Fruit fly (Drosophila melanogaster): Measurements from ENCODE around the gene gudu.

gudu gene

DNA sequence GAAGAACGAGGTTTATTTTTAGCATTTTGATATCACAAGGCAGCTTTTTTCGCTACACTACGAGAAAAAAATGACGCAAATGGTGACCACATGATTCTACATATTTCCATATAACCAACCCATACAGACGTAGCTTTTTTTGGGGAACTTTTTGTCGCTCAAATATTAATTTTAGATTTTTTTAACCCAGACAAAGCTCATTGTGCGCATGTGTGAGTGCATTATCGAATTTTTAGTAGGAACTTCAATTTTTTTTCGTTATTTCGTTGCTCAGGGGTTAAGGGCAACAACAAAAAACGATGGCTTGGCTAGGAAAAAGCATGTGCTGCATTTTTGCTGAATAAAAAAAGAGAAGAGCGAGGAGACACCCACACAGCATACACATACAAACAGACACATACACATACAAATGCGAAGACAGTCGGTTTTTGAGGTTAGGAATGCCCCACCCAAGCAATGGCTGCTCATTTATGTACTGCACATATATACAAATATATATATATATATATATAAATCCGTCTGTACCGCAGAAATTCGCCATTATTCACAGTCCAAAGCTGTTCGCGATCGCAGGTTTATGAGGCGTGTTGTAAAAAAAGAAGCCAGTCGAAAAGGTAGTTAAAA, 36.1 kb downstream of the gudu start (continued):
- TF ChIP-seq CG3919 (GFP tag; optimal IDR thresholded peaks at IDR 0.05) (peak; percentile 13), dsx (GFP tag; optimal IDR thresholded peaks at IDR 0.05; ENCODE audit: poor library complexity, severe bottlenecking) (no peak), dac (GFP tag; optimal IDR thresholded peaks at IDR 0.05) (peak; percentile 29), lz (GFP tag; optimal IDR thresholded peaks at IDR 0.05) (peak; percentile 50), Eip93F (GFP tag; optimal IDR thresholded peaks at IDR 0.05) (no peak), CG6163 (GFP tag; IDR thresholded peaks at IDR 0.05) (peak; percentile 57), Sox14 (GFP tag; optimal IDR thresholded peaks at IDR 0.05) (peak; percentile 71), cyc (GFP tag; optimal IDR thresholded peaks at IDR 0.05) (peak; percentile 35), topi (GFP tag; optimal IDR thresholded peaks at IDR 0.05) (peak; percentile 42), esn (GFP tag; optimal IDR thresholded peaks at IDR 0.05) (peak; percentile 1), CG8319 (GFP tag; optimal IDR thresholded peaks at IDR 0.05) (peak; percentile 4), Sox15 (GFP tag; optimal IDR thresholded peaks at IDR 0.05) (peak; percentile 31), CG32006 (GFP tag; optimal IDR thresholded peaks at IDR 0.05) (peak; percentile 75), CG7368 (GFP tag; optimal IDR thresholded peaks at IDR 0.05) (no peak), CG6792 (GFP tag; optimal IDR thresholded peaks at IDR 0.05) (peak; percentile 36), CG11902 (GFP tag; optimal IDR thresholded peaks at IDR 0.05) (no peak), fkh (GFP tag; optimal IDR thresholded peaks at IDR 0.05) (no peak), Ets21C (GFP tag; optimal IDR thresholded peaks at IDR 0.05) (no peak)

DNA sequence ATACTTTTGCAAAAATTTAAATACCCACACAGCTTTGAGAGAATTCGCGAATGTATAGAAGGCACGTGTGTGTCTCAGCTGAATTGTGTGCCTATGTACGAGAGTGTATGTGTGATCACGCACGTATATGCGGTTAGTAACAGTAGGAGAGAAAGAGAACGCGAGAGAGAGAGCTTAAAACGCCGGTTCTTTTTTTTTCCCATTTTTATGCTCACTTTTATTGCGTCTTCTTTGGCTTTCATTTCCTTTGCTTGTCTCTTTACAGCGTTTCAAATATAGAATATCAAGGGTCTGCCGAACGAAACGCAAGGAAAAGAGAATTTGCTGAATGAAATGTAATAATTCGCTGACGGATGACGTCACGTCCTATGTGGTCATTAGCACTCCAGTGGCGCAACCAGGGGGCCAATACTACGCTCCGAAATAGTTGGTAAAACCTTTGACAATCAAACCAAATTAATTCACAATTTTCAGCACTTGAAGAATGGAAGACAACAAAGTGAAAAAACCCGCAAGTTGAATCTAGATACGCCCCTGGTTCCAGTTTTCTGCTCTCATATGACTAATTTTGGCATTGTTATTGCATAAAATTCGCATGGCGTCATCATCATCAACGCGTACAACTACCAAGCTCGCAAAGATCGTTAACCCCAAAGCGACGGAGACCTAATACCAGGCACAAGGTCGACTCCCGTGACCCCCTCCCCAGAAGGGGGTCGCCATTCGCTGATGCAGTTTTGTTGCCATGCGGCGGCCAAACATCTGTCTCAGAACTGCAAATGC, 36.8 kb downstream of the gudu start:
- TF ChIP-seq CG34406 (GFP tag; optimal IDR thresholded peaks at IDR 0.05) (peak; percentile 77), acj6 (GFP tag; optimal IDR thresholded peaks at IDR 0.05) (peak; percentile 83), Ets21C (GFP tag; optimal IDR thresholded peaks at IDR 0.05) (peak; percentile 87), CG15336 (GFP tag; IDR thresholded peaks at IDR 0.05) (peak; percentile 78), salr (GFP tag; optimal IDR thresholded peaks at IDR 0.05) (peak; percentile 24 to 31), dsx (GFP tag; optimal IDR thresholded peaks at IDR 0.05; ENCODE audit: poor library complexity, severe bottlenecking) (peak; percentile 29), CG6276 (GFP tag; optimal IDR thresholded peaks at IDR 0.05) (peak; percentile 54), eg (GFP tag; IDR thresholded peaks at IDR 0.05) (peak; percentile 93), Hr39 (GFP tag; optimal IDR thresholded peaks at IDR 0.05) (peak; percentile 94), CG6808 (GFP tag; optimal IDR thresholded peaks at IDR 0.05) (peak; percentile 13), Eip78C (GFP tag) (peak; percentile 92), CG1621 (tag; optimal IDR thresholded peaks at IDR 0.05) (peak; percentile 46), CG11294 (GFP tag; IDR thresholded peaks at IDR 0.05) (peak; percentile 70; the same call in 1 of the 2 replicates), CG31627 (GFP tag; optimal IDR thresholded peaks at IDR 0.05) (peak; percentile 93), CG9139 (GFP tag; optimal IDR thresholded peaks at IDR 0.05) (no peak), CG4318 (GFP tag; optimal IDR thresholded peaks at IDR 0.05) (peak; percentile 13), cyc (GFP tag; optimal IDR thresholded peaks at IDR 0.05) (peak; percentile 91), ss (GFP tag; optimal IDR thresholded peaks at IDR 0.05) (peak; percentile 7 to 21), CG10669 (GFP tag; optimal IDR thresholded peaks at IDR 0.05) (peak; percentile 66), CG7368 (GFP tag; optimal IDR thresholded peaks at IDR 0.05) (peak; percentile 86), spab (GFP tag; optimal IDR thresholded peaks at IDR 0.05) (peak; percentile 44), fd59A (GFP tag; optimal IDR thresholded peaks at IDR 0.05) (peak; percentile 44), Blimp-1 (GFP tag; optimal IDR thresholded peaks at IDR 0.05) (peak; percentile 45), Sox14 (GFP tag; optimal IDR thresholded peaks at IDR 0.05) (peak; percentile 89), net (GFP tag; optimal IDR thresholded peaks at IDR 0.05) (peak; percentile 77), Smox (GFP tag; optimal IDR thresholded peaks at IDR 0.05) (peak; percentile 87), CG16779 (tag; optimal IDR thresholded peaks at IDR 0.05) (peak; percentile 33), CG8632 (GFP tag; optimal IDR thresholded peaks at IDR 0.05) (peak; percentile 62), CG6854 (GFP tag; optimal IDR thresholded peaks at IDR 0.05) (no peak), CG3919 (GFP tag; optimal IDR thresholded peaks at IDR 0.05) (peak; percentile 85), dac (GFP tag; optimal IDR thresholded peaks at IDR 0.05) (peak; percentile 37), CG32006 (GFP tag; optimal IDR thresholded peaks at IDR 0.05) (peak; percentile 66), Sox102F (GFP tag; optimal IDR thresholded peaks at IDR 0.05) (peak; percentile 90), lz (GFP tag; optimal IDR thresholded peaks at IDR 0.05) (peak; percentile 93), fkh (GFP tag; optimal IDR thresholded peaks at IDR 0.05) (no peak), CG6792 (GFP tag; optimal IDR thresholded peaks at IDR 0.05) (peak; percentile 81), Eip75B (GFP tag; optimal IDR thresholded peaks at IDR 0.05) (peak; percentile 71), CG8319 (GFP tag; optimal IDR thresholded peaks at IDR 0.05) (peak; percentile 70), CG8119 (GFP tag; IDR thresholded peaks at IDR 0.05) (peak; percentile 69)

All from whole organism, prepupa.